Fruit fly (Drosophila melanogaster): ENCODE data around the gene CG1638.

DNA sequence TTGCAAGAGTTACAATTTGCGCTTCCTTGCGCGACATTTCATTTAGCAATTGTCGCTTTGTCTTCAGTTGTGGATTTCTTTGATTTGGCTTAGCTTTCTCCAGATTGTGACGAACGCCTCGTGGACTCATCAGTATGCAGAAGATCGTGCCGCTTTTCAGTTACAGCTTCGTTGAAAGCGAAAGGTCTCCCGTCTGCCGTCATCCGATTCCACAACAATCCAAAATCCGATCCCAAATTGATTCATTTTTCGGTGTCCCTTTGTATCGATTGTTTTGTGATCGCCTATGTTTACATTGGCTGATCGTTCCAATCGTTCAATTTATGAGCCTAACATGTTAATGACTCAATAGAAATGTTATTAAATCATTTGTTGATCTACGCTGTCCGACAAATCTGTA, 48.5 kb upstream of the CG1638 start:
- no peak for TF ChIP-seq Pif1B (GFP tag; optimal IDR thresholded peaks at IDR 0.05)
- no peak for TF ChIP-seq Pif1A (GFP tag; optimal IDR thresholded peaks at IDR 0.05)
- TF ChIP-seq CG14655 (GFP tag; optimal IDR thresholded peaks at IDR 0.05) = no peak
- no peak for TF ChIP-seq CG15710 (tag; optimal IDR thresholded peaks at IDR 0.05)
- no peak for TF ChIP-seq gl (tag; optimal IDR thresholded peaks at IDR 0.05)
